Worm (Caenorhabditis elegans) whole organism, L1 larva: Measurements from ENCODE around the gene Y62E10A.24.
A peak's percentile ranks its signal among the peaks of the same experiment; 100 is the strongest.

Experiments used
- F16B12.6 ChIP-seq: fragments of 150-350 bp; optimal IDR thresholded peaks from 2 replicates; lab custom pipeline; 2014; ENCODE audit warnings: missing biosample characterization, missing genetic modification characterization
- efl-1 ChIP-seq, 4 experiments: fragments of 150-350 bp; optimal IDR thresholded peaks in 3 of 4; peaks in 1 of 4; 1 replicate in 1 of 4; 2 replicates in 3 of 4; lab custom pipeline; 2014; ENCODE audit warnings: missing biosample characterization in 2 of 4, missing genetic modification characterization in 2 of 4, missing genetic modification reagents in 2 of 4
- elt-2 ChIP-seq: sonication (generic microtip); optimal IDR thresholded peaks from 2 replicates; lab custom pipeline; 2016; ENCODE audit warnings: missing genetic modification characterization, mild to moderate bottlenecking, inconsistent platforms, missing compliant biosample characterization, missing genetic modification reagents
- hlh-4 ChIP-seq: sonication (generic microtip); optimal IDR thresholded peaks from 2 replicates; lab custom pipeline; 2016; ENCODE audit warnings: mild to moderate bottlenecking, missing genetic modification characterization, missing compliant biosample characterization
- lin-15B ChIP-seq: fragments of 150-350 bp; sonication (generic microtip); optimal IDR thresholded peaks from 3 replicates; lab custom pipeline; 2014; ENCODE audit warnings: missing biosample characterization, missing genetic modification characterization
- lin-39 ChIP-seq: fragments of 150-350 bp; optimal IDR thresholded peaks from 2 replicates; lab custom pipeline; 2014; ENCODE audit warnings: missing biosample characterization, missing genetic modification reagents, missing genetic modification characterization
- nhr-11 ChIP-seq: fragments of 150-350 bp; optimal IDR thresholded peaks from 2 replicates; lab custom pipeline; 2014; ENCODE audit warnings: missing biosample characterization, missing genetic modification characterization
- nhr-12 ChIP-seq: sonication (generic microtip); optimal IDR thresholded peaks from 2 replicates; lab custom pipeline; 2017; ENCODE audit warnings: missing biosample characterization, missing genetic modification characterization
- nhr-237 ChIP-seq: fragments of 150-350 bp; optimal IDR thresholded peaks from 2 replicates; lab custom pipeline; 2014; ENCODE audit warnings: missing biosample characterization, missing genetic modification characterization
- sox-4 ChIP-seq: sonication (generic microtip); optimal IDR thresholded peaks from 2 replicates; lab custom pipeline; 2016; ENCODE audit warnings: missing genetic modification characterization, missing compliant biosample characterization
- tlp-1 ChIP-seq: fragments of 150-350 bp; optimal IDR thresholded peaks from 2 replicates; lab custom pipeline; 2014; ENCODE audit warnings: missing biosample characterization, missing genetic modification characterization
- unc-98 ChIP-seq: fragments of 200-800 bp; sonication (Bioruptor generic); IDR thresholded peaks from 2 replicates; pipeline ENCODE4 v1.3.6; 2022; ENCODE audit warnings: missing genetic modification characterization, missing compliant biosample characterization
- ztf-11 ChIP-seq, 2 experiments: sonication (generic microtip); optimal IDR thresholded peaks; 2 replicates each; lab custom pipeline; 2016 to 2017; ENCODE audit warnings: missing genetic modification characterization in 2 of 2, missing biosample characterization in 1 of 2, missing compliant biosample characterization in 1 of 2

DNA sequence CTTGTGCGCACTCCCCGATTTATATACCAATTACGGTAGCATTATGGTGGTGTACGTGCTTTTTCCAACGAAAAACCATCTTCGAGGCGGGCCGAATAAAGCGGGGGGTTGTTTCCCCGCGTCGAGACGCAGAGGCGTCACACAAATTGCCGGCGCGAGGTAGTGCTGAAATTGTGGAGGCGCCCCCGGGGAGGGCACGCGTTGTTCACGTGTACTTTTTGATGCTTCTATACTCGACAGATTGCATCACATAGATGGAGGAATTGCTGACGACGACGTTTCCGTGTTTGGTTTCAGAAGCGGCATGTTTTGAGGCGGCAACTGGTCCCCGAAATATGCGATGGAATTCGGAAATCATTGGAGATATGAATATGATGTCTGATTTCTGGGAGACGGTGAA is 24.7 kb downstream of the Y62E10A.24 start:
- peak; percentile 66 to 81 for TF ChIP-seq efl-1 (optimal IDR thresholded peaks at IDR 0.05; lab: Kevin White, UChicago)
- TF ChIP-seq efl-1 (GFP tag; optimal IDR thresholded peaks at IDR 0.05 in 1 of 2; lab: Kevin White, UChicago) = peak; percentile 40 to 96
- TF ChIP-seq unc-98 = peak; percentile 8; the same call in 1 of the 2 replicates
- TF ChIP-seq tlp-1 (tag; lab: Kevin White, UChicago) = no peak
- peak; percentile 36 for TF ChIP-seq nhr-11 (tag; lab: Kevin White, UChicago)
- peak; percentile 2 for TF ChIP-seq lin-15B (tag; lab: Kevin White, UChicago)
- no peak for TF ChIP-seq lin-39 (tag; lab: Kevin White, UChicago)
- TF ChIP-seq hlh-4 (tag; lab: Kevin White, UChicago) = no peak
- peak; percentile 90 for TF ChIP-seq elt-2
- TF ChIP-seq nhr-237 (tag; lab: Kevin White, UChicago) = peak; percentile 64
- TF ChIP-seq ztf-11 (tag; optimal IDR thresholded peaks at IDR 0.05; lab: Kevin White, UChicago) = peak in 1 of 2 experiments; percentile 53
- no peak for TF ChIP-seq nhr-12 (tag; lab: Kevin White, UChicago)
- TF ChIP-seq F16B12.6 (tag; lab: Kevin White, UChicago) = peak; percentile 38
- TF ChIP-seq sox-4 (tag; lab: Kevin White, UChicago) = peak; percentile 26
